Worm (Caenorhabditis elegans): ENCODE data around the gene ret-1.

ce11 chrV:14852620-14853019 is 5.4 kb upstream of the ret-1 start:
- TF ChIP-seq ama-1 (optimal IDR thresholded peaks at IDR 0.05): no peak
- no peak for TF ChIP-seq ets-7 (tag; optimal IDR thresholded peaks at IDR 0.05)
